Fruit fly (Drosophila melanogaster): ENCODE data around the gene mRpL39.

dm6 chr3L:15021008-15021407 lies 21.5 kb upstream of the mRpL39 start:
- no peak for TF ChIP-seq pan (optimal IDR thresholded peaks at IDR 0.05)
- no peak for TF ChIP-seq psq (optimal IDR thresholded peaks at IDR 0.05)
- no peak for TF ChIP-seq EcR (GFP tag; optimal IDR thresholded peaks at IDR 0.05)
- TF ChIP-seq usp (GFP tag; optimal IDR thresholded peaks at IDR 0.05): no peak
